Worm (Caenorhabditis elegans): ENCODE data around the gene srt-24.
"Not testable (repeated sequence)": the region's sequence is repeated elsewhere in the genome, so short reads cannot be mapped to it uniquely, and the experiment has no call there.

srt-24 gene

ce11 chrIV:730937-731336 is at the start of gene srt-24:
Gene srt-24, minus strand, starts transcription at chrIV:731037.
- TF ChIP-seq unc-62 (GFP tag; optimal IDR thresholded peaks at IDR 0.05): no peak

DNA sequence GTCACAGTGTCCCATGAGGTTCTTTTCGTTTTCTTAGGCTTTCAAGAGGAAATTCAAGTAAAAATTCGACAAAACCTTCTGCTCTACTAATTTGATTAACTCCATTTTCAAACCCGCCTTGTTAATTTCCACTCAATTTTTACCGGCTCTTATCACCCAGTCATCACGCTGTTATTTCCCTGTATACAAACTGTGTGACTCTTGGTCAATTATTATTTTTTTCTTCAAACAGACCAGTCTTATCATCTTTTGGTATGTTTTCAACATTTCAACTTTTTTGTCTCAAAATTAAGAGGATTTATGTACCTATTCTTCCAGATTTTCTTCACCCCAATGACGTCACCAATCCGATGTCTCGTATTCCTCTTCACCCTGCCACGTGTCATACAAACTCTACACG is 47.6 kb upstream of the srt-24 start, which contains the start of gene ugt-52:
Gene ugt-52 (plus strand): TSS at position 301 of the 400 bp plus-strand sequence.
- TF ChIP-seq unc-62 (GFP tag; optimal IDR thresholded peaks at IDR 0.05): no peak

ce11 chrIV:773580-773979 is 42.7 kb upstream of the srt-24 start:
- TF ChIP-seq unc-62 (GFP tag; optimal IDR thresholded peaks at IDR 0.05): no peak

DNA sequence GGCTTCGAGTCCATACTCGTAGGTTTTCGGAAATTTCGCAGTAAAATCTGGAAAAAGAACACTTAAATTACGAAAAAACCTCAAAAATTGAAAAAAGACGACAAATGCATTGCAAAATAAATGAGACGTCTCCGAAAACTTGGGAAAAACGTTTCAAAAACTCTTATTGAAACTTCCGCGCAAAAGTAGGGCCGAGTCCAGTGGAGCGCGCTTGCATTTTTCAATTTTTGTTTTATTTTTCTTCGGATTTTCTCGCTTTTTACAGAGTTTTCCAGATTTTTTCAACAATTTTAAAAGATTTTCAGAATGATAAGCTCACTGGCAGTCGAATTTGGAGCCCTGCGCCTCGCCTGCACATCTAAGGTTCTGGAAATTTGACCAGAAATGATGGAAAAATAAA is 42.1 kb upstream of the srt-24 start, which contains the start of gene mrpl-2:
Gene mrpl-2 (plus strand): TSS at position 307 of the 400 bp plus-strand sequence.
- no peak for TF ChIP-seq unc-62 (GFP tag; optimal IDR thresholded peaks at IDR 0.05)

DNA sequence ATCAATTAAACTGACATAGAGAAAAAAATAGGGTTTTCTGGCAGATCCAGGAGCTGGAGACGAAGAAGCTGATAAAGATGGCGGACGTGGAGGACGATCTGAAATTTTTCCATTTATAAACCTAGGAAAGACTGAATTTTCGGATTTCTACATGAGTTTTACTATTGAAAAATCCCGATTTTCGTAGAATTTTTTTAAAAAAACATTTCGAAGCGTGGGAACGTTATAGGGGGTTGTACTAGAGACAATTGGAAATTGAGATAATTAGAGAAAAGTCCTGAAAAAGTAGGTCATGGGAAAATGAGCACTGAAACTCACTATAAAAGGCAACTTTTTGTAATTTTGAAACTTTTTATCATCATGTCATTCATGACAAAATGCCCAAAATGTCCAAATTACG is 40.2 kb upstream of the srt-24 start, which contains the start of gene F56B3.9:
Gene F56B3.9 (plus strand): TSS at position 301 of the 400 bp plus-strand sequence.
- TF ChIP-seq unc-62 (GFP tag; optimal IDR thresholded peaks at IDR 0.05): not testable (repeated sequence)

DNA sequence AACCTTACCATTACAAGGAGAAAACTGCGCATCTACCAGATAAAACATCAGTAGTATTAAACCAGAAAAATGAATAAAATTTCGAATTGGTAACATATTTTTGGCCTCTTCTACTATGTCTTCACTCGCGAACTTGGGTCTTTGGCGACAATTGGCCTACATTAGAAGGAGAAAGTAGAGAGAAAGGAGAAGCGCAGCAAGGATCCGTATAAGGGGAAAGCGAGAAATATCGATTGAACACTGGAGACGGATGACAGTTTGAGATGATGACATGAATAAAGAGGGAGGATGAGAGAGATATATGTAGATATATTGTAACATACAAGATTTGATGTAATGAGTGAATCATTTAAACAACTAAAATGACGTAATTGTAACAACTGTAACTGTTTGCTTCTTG is 37.5 kb upstream of the srt-24 start, which contains the start of gene F56B3.2:
Gene F56B3.2 (minus strand): TSS at position 273 of the 400 bp plus-strand sequence.
- TF ChIP-seq unc-62 (GFP tag; optimal IDR thresholded peaks at IDR 0.05): no peak

ce11 chrIV:763377-764063 is 32.7 kb upstream of the srt-24 start, which contains the start of gene col-103:
Gene col-103, minus strand, starts transcription at chrIV:763678.
- no peak for TF ChIP-seq unc-62 (GFP tag; optimal IDR thresholded peaks at IDR 0.05)

- no peak for TF ChIP-seq unc-62 (GFP tag; optimal IDR thresholded peaks at IDR 0.05)
Observed at ce11 chrIV:762486-763376, 31.9 kb upstream of the srt-24 start.

DNA sequence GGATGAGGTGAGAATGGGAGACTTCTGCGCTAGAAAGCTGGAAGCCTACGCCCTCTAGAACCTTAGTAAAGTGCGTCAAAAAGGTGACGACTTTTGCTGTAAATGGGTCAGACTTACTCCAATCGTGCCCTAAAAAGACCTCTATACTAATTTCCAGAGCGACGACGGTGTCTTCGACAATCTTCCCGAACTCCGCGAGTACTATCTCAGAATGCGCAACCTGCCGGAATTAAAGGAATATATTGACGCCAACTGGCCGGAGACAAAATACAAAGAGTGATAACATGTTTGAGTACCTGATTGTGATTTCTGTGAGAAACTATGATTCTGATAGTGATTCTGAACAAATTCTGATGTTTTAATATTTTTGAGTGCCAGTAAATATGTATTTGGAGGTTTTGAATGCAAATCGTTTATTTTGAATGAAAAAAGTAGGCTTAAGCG is 31.2 kb upstream of the srt-24 start:
- TF ChIP-seq unc-62 (GFP tag; optimal IDR thresholded peaks at IDR 0.05): no peak

DNA sequence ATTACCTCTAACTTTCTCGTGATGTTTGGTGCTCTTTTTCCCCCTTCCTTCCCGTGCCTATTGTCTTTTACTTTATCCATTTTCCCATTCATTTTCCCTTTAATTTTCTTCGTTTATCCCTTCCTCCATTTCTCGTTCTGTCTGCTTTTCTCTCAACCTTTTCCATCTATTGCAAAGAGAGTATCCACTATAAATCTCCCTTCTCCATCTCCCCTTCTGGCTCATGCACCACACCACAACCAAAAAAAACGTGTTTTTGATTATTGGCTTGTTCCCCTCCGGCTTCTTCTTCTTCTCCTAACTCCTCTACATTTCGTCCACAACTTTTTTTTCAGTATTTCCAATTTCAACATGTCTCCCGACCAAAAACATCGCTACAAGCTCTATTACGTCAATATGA is 29.4 kb upstream of the srt-24 start, which contains the start of gene gst-40:
Gene gst-40 (plus strand): TSS at position 236 of the 400 bp plus-strand sequence.
- no peak for TF ChIP-seq unc-62 (GFP tag; optimal IDR thresholded peaks at IDR 0.05)

- TF ChIP-seq unc-62 (GFP tag; optimal IDR thresholded peaks at IDR 0.05): no peak
Observed at ce11 chrIV:757548-757947, 26.7 kb upstream of the srt-24 start.

- TF ChIP-seq unc-62 (GFP tag; optimal IDR thresholded peaks at IDR 0.05): no peak
Observed at ce11 chrIV:756956-757355, 26.1 kb upstream of the srt-24 start.

DNA sequence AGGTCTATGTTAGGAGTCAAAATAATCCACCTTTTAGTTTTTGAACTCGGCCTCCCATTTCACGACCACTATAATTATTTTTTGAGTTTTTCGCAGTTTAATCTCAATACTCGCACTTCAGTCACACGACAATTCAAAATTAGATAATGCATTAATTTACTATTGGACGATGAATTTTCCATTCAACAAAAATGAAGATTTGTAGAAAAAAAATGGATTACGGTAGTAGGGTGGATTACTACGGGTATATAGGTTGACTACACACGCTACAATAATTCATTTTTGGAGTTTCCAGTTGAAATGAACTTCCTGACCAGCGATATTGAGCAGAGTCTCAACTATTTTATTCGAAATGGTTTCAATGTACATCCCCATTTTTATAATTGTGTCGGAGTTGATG is 25.6 kb upstream of the srt-24 start, which contains the start of gene srt-23:
Gene srt-23 (plus strand): TSS at position 301 of the 400 bp plus-strand sequence.
- TF ChIP-seq unc-62 (GFP tag; optimal IDR thresholded peaks at IDR 0.05): no peak

ce11 chrIV:754357-754972 is 23.6 kb upstream of the srt-24 start:
- no peak for TF ChIP-seq unc-62 (GFP tag; optimal IDR thresholded peaks at IDR 0.05)

- no peak for TF ChIP-seq unc-62 (GFP tag; optimal IDR thresholded peaks at IDR 0.05)
Observed at ce11 chrIV:749557-749956, 18.7 kb upstream of the srt-24 start.

ce11 chrIV:746333-746732 is 15.5 kb upstream of the srt-24 start:
- TF ChIP-seq unc-62 (GFP tag; optimal IDR thresholded peaks at IDR 0.05): no peak
